Worm (Caenorhabditis elegans): Measurements from ENCODE around the gene dnj-18.
A peak's percentile ranks its signal among the peaks of the same experiment; 100 is the strongest.

dnj-18 gene

DNA sequence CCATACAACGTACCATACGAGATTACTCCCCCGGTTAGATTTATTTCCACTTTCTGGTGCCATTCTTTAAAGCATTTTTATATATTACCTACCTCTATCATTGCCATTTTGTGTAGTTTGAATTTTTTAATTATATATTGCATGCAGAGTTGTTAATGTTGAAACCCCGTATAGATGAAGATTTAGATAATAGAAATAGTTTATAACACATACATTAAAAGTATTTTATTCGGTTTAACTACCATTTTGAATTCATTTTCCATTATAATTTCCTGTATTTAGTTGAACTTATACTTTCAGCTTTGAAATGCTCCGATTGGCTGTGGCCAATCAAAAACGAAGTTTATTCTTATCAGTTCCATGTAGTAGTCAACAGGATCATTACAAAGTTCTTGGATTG lies at the start of gene dnj-18:
TSS of gene dnj-18 (plus strand) at position 301 of the 400 bp plus-strand sequence.
- TF ChIP-seq T22C8.4 (GFP tag; IDR thresholded peaks at IDR 0.05), result no peak

ce11 chrIII:4649363-4649768 lies 48.6 kb upstream of the dnj-18 start:
- TF ChIP-seq ztf-23 (GFP tag; IDR thresholded peaks at IDR 0.05), result 0 out of 2 replicates have a peak, but pooled peaks have one; percentile 26
- TF ChIP-seq T22C8.4 (GFP tag; IDR thresholded peaks at IDR 0.05), result peak; percentile 93
- TF ChIP-seq cog-1 (tag; optimal IDR thresholded peaks at IDR 0.05), result peak; percentile 83
- no peak for TF ChIP-seq ztf-29 (GFP tag; IDR thresholded peaks at IDR 0.05)
- TF ChIP-seq flt-1 (GFP tag; IDR thresholded peaks at IDR 0.05), result no peak
- TF ChIP-seq tab-1 (GFP tag; IDR thresholded peaks at IDR 0.05), result no peak

DNA sequence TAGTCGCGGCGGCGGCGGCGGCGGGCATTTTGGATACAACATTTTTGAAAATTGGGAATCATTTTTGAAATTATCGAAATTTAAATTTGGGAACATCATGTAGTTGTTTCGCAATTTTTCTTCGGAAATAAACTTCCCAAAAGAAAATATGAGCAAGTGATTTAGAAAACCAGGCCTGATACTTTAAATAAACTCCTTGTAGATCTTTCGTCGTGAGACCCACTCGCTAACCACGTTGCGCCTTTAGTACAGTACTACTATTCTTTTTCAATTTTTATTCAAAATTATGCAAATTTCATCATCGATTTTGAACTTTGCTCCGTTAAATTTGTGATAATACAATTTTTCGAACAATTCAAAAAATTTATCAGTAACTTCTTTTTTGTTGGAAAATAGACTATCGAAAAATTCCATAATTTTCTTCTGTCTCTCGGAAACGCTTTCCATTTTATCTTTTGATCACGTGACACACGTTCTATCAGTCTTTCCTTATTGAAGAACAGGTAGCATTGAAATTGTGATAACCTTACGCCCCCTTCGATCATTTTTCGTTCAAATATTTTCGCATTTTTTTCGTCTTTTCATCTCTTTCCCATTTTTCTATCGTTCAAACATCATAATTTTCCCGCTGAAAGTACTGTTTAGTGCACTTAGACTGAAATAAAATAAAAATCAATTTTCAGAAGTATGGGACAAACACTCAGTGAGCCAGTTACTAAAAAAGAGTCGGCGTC lies 47.9 kb upstream of the dnj-18 start, which contains the start of gene ppm-2:
TSS of gene ppm-2 (plus strand) at position 684 of the 734 bp plus-strand sequence.
- TF ChIP-seq T22C8.4 (GFP tag; IDR thresholded peaks at IDR 0.05) (no peak), ztf-29 (GFP tag; IDR thresholded peaks at IDR 0.05) (no peak), cog-1 (tag; optimal IDR thresholded peaks at IDR 0.05) (no peak)

- TF ChIP-seq cog-1 (tag; optimal IDR thresholded peaks at IDR 0.05) (no peak), T22C8.4 (GFP tag; IDR thresholded peaks at IDR 0.05) (no peak), klf-2 (GFP tag; conservative IDR thresholded peaks at IDR 0.05) (no peak), flt-1 (GFP tag; IDR thresholded peaks at IDR 0.05) (no peak), tab-1 (GFP tag; IDR thresholded peaks at IDR 0.05) (no peak), med-1 (GFP tag; optimal IDR thresholded peaks at IDR 0.05; ENCODE audit: insufficient read depth) (no peak), ref-1 (GFP tag; conservative IDR thresholded peaks at IDR 0.05) (no peak), ztf-29 (GFP tag; IDR thresholded peaks at IDR 0.05) (no peak), ztf-23 (GFP tag; IDR thresholded peaks at IDR 0.05) (no peak)
Measured at ce11 chrIII:4653374-4653773, 44.5 kb upstream of the dnj-18 start.

DNA sequence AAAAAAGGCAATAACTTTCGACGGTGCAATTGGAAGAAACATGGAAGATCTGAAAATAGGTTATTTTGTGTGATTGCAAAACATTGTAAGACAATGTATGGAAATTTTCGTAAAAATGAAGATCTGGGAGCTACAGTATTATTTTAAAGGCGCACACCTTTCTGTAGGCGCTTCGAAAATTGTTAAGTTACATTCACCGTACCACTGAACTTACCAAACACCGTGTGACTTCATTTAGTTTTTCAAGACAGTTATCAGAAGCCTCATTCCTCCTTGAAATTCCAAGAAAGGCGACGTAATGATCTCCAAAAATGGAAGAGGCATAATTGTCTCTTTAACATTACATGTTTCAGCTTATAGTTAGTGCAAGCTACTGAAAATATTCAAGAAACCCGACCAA lies 44.0 kb upstream of the dnj-18 start:
- no peak for TF ChIP-seq ref-1 (GFP tag; conservative IDR thresholded peaks at IDR 0.05)
- no peak for TF ChIP-seq ztf-29 (GFP tag; IDR thresholded peaks at IDR 0.05)
- no peak for TF ChIP-seq med-1 (GFP tag; optimal IDR thresholded peaks at IDR 0.05; ENCODE audit: insufficient read depth)
- no peak for TF ChIP-seq ztf-23 (GFP tag; IDR thresholded peaks at IDR 0.05)
- no peak for TF ChIP-seq T22C8.4 (GFP tag; IDR thresholded peaks at IDR 0.05)
- TF ChIP-seq flt-1 (GFP tag; IDR thresholded peaks at IDR 0.05), result no peak
- no peak for TF ChIP-seq cog-1 (tag; optimal IDR thresholded peaks at IDR 0.05)
- TF ChIP-seq tab-1 (GFP tag; IDR thresholded peaks at IDR 0.05), result no peak

DNA sequence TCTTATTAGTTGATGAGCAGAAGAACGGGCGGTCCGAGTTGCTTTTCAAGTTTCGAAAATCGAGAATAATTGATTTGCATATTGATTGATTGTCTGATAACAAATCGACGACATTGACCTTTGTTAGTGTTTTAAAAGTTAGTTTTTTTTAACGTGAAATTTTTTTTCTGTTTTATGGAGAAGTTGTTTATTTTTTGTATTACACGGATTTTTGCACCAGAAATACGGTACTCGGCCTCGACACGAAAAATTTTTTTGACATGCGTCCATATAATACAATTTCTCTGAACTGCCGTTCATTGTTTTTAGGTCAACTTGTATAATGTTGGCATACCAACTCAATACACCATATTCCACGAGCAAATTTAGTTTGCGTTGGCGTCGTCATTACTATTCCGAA lies 42.5 kb upstream of the dnj-18 start, which contains the start of gene T23F11.2:
TSS of gene T23F11.2 (minus strand) at position 101 of the 400 bp plus-strand sequence.
- no peak for TF ChIP-seq flt-1 (GFP tag; IDR thresholded peaks at IDR 0.05)
- TF ChIP-seq ztf-23 (GFP tag; IDR thresholded peaks at IDR 0.05), result no peak
- TF ChIP-seq med-1 (GFP tag; optimal IDR thresholded peaks at IDR 0.05; ENCODE audit: insufficient read depth), result no peak
- no peak for TF ChIP-seq ztf-29 (GFP tag; IDR thresholded peaks at IDR 0.05)
- TF ChIP-seq tab-1 (GFP tag; IDR thresholded peaks at IDR 0.05), result no peak
- no peak for TF ChIP-seq cog-1 (tag; optimal IDR thresholded peaks at IDR 0.05)
- no peak for TF ChIP-seq ref-1 (GFP tag; conservative IDR thresholded peaks at IDR 0.05)
- TF ChIP-seq klf-2 (GFP tag; conservative IDR thresholded peaks at IDR 0.05), result no peak
- TF ChIP-seq T22C8.4 (GFP tag; IDR thresholded peaks at IDR 0.05), result no peak

DNA sequence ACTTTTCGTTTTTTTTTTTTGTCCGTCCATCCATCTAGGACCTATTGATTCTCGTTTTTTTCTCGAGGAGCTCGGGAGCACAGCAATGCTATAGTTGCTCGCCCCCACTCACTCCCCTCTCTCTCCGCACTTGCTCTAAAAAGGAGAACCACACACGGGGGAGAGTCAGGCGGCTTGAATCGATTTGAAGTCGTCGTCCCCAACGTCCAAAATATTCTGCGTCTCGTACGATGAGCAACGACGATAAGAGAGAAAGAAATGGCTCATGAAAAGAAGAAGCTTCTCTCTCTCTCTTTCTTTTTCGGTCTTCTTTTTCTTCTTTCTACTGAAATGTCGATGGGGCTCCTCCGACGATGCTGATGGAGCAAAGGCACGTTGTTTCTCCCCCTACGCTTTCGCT lies 41.5 kb upstream of the dnj-18 start:
- TF ChIP-seq ztf-23 (GFP tag; IDR thresholded peaks at IDR 0.05), result 0 out of 2 replicates have a peak, but pooled peaks have one; percentile 22
- no peak for TF ChIP-seq med-1 (GFP tag; optimal IDR thresholded peaks at IDR 0.05; ENCODE audit: insufficient read depth)

ce11 chrIII:4657386-4657785 lies 40.5 kb upstream of the dnj-18 start:
- TF ChIP-seq ztf-29 (GFP tag; IDR thresholded peaks at IDR 0.05), result no peak
- no peak for TF ChIP-seq ztf-23 (GFP tag; IDR thresholded peaks at IDR 0.05)
- TF ChIP-seq T22C8.4 (GFP tag; IDR thresholded peaks at IDR 0.05), result no peak
- TF ChIP-seq klf-2 (GFP tag; conservative IDR thresholded peaks at IDR 0.05), result no peak
- no peak for TF ChIP-seq flt-1 (GFP tag; IDR thresholded peaks at IDR 0.05)
- no peak for TF ChIP-seq med-1 (GFP tag; optimal IDR thresholded peaks at IDR 0.05; ENCODE audit: insufficient read depth)
- TF ChIP-seq cog-1 (tag; optimal IDR thresholded peaks at IDR 0.05), result no peak
- no peak for TF ChIP-seq tab-1 (GFP tag; IDR thresholded peaks at IDR 0.05)
- no peak for TF ChIP-seq ref-1 (GFP tag; conservative IDR thresholded peaks at IDR 0.05)

DNA sequence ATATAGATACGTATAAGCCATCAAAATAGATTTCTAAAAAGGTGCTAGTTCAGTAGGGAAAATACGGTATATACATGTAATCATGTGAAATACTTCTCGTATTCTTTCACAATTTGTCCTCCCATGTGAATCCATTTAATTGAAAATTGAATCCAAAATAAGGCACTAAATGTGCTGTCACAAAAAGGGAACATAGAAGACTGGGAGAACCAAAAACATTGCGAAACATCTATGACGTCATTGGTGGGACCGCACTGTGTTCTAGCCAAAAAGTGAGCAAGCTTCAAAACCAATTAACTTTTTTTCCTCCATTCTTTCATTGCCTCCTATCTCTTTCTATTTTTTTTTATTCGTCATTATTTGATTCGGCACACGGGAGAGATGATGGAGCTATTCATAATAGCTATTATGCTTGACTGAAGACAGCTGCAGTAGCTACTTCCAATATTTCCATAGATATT lies 39.5 kb upstream of the dnj-18 start, which contains the start of gene cdka-1:
TSS of gene cdka-1 (plus strand) at position 411 of the 461 bp plus-strand sequence.
- TF ChIP-seq klf-2 (GFP tag; conservative IDR thresholded peaks at IDR 0.05) (no peak), med-1 (GFP tag; optimal IDR thresholded peaks at IDR 0.05; ENCODE audit: insufficient read depth) (no peak), cog-1 (tag; optimal IDR thresholded peaks at IDR 0.05) (no peak), flt-1 (GFP tag; IDR thresholded peaks at IDR 0.05) (no peak), T22C8.4 (GFP tag; IDR thresholded peaks at IDR 0.05) (no peak)

DNA sequence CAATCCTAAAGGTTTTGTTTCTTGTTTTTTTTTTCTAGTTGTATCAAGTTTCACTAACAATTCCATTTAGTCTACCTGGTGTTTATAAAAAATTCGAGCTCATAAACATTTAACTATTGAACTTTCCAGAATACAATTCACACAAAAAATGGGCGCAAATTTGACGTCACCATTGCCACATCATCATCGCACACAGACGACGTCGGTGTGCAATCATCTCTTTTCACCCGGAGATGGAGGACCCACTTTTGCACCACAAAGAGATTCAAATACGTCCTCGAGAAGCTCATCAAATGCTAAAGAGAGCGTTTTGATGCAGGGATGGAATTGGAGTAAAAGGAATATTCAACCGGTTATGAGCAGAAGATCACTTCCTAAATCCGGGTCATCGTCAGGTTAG lies 38.5 kb upstream of the dnj-18 start:
- TF ChIP-seq tab-1 (GFP tag; IDR thresholded peaks at IDR 0.05), result no peak
- TF ChIP-seq ref-1 (GFP tag; conservative IDR thresholded peaks at IDR 0.05), result no peak

DNA sequence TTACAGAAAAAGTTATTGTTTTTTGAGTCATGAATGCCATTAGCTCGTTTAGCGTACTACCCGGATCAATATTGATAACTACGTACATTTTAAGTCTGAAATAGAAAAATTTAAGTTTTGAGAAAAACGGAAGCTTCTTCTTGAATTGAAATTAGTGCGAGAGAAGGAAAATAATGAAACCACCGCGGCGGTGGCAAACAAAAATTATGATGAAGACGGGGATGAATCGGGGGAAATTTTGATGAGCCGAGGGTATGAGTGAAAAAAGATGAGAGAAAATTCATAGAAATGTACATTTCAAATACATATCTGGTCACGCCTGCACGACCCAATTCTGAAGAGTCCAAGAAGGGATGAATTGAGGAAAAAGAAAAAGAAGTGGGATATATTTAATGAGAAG lies 32.6 kb upstream of the dnj-18 start, which contains the start of gene T23F11.4:
TSS of gene T23F11.4 (minus strand) at position 101 of the 400 bp plus-strand sequence.
- TF ChIP-seq cog-1 (tag; optimal IDR thresholded peaks at IDR 0.05), result no peak
- no peak for TF ChIP-seq tab-1 (GFP tag; IDR thresholded peaks at IDR 0.05)
- TF ChIP-seq med-1 (GFP tag; optimal IDR thresholded peaks at IDR 0.05; ENCODE audit: insufficient read depth), result no peak
- no peak for TF ChIP-seq ztf-23 (GFP tag; IDR thresholded peaks at IDR 0.05)
- no peak for TF ChIP-seq T22C8.4 (GFP tag; IDR thresholded peaks at IDR 0.05)

Data from whole organism, midembryonic.